Fruit fly (Drosophila melanogaster) whole organism, embryonic: ENCODE data around the gene CG43338.
A peak's percentile ranks its signal among the peaks of the same experiment; 100 is the strongest.

Source experiments
- Bdp1 ChIP-seq: fragments of 200-800 bp; sonication (Bioruptor generic); optimal IDR thresholded peaks from 3 replicates; lab custom pipeline; 2016; ENCODE audit warnings: missing biosample characterization, missing genetic modification characterization
- C15 ChIP-seq: fragments of 200-800 bp; sonication (Bioruptor generic); IDR thresholded peaks from 3 replicates; pipeline ENCODE4 v1.3.6; 2022; ENCODE audit warnings: missing biosample characterization, missing genetic modification characterization
- CG10321 ChIP-seq: fragments of 200-800 bp; sonication (Bioruptor generic); IDR thresholded peaks from 2 replicates; pipeline ENCODE4 v1.3.6; 2022; ENCODE audit warnings: missing biosample characterization, missing genetic modification characterization
- CG11247 ChIP-seq: fragments of 200-800 bp; sonication (Bioruptor generic); IDR thresholded peaks from 2 replicates; pipeline ENCODE4 v1.3.6; 2022; ENCODE audit warnings: missing biosample characterization, missing genetic modification characterization
- CG11504 ChIP-seq: fragments of 200-800 bp; sonication (Bioruptor generic); optimal IDR thresholded peaks from 3 replicates; lab custom pipeline; 2019; ENCODE audit warnings: missing biosample characterization, mild to moderate bottlenecking, missing genetic modification characterization, moderate library complexity
- CG12219 ChIP-seq: fragments of 200-800 bp; sonication (Bioruptor generic); optimal IDR thresholded peaks from 3 replicates; lab custom pipeline; 2018; ENCODE audit warnings: missing biosample characterization, mild to moderate bottlenecking, missing genetic modification characterization
- CG1233 ChIP-seq: fragments of 200-800 bp; sonication (Bioruptor generic); optimal IDR thresholded peaks from 4 replicates; lab custom pipeline; 2018; ENCODE audit warnings: missing biosample characterization, mild to moderate bottlenecking, missing genetic modification characterization
- CG15073 ChIP-seq: fragments of 200-800 bp; sonication (Bioruptor generic); optimal IDR thresholded peaks from 2 replicates; lab custom pipeline; 2016; ENCODE audit warnings: missing biosample characterization, missing genetic modification characterization
- CG15514 ChIP-seq: fragments of 200-800 bp; sonication (Bioruptor generic); optimal IDR thresholded peaks from 3 replicates; lab custom pipeline; 2017; ENCODE audit warnings: missing biosample characterization, missing genetic modification characterization, mild to moderate bottlenecking, moderate library complexity, missing genetic modification reagents
- CG1602 ChIP-seq: fragments of 200-800 bp; sonication (Bioruptor generic); optimal IDR thresholded peaks from 3 replicates; lab custom pipeline; 2016; ENCODE audit warnings: missing biosample characterization, missing genetic modification characterization
- CG1603 ChIP-seq: fragments of 200-800 bp; sonication (Bioruptor generic); optimal IDR thresholded peaks from 2 replicates; lab custom pipeline; 2019; ENCODE audit warnings: missing biosample characterization, mild to moderate bottlenecking, missing genetic modification characterization, moderate library complexity
- CG16779 ChIP-seq: fragments of 200-800 bp; sonication (Bioruptor generic); IDR thresholded peaks from 2 replicates; pipeline ENCODE4 v1.3.6; 2022; ENCODE audit warnings: missing biosample characterization, missing genetic modification characterization
- CG17359 ChIP-seq: fragments of 200-800 bp; sonication (Bioruptor generic); optimal IDR thresholded peaks from 3 replicates; lab custom pipeline; 2018; ENCODE audit warnings: missing biosample characterization, mild to moderate bottlenecking, missing genetic modification characterization, moderate library complexity
- CG17568 ChIP-seq: fragments of 200-800 bp; sonication (Bioruptor generic); optimal IDR thresholded peaks from 2 replicates; lab custom pipeline; 2018; ENCODE audit warnings: missing biosample characterization, mild to moderate bottlenecking, missing genetic modification characterization, moderate library complexity
- CG2202 ChIP-seq: fragments of 200-800 bp; sonication (Bioruptor generic); optimal IDR thresholded peaks from 2 replicates; lab custom pipeline; 2018; ENCODE audit warnings: missing biosample characterization, mild to moderate bottlenecking, missing genetic modification characterization
- CG2889 ChIP-seq: fragments of 200-800 bp; sonication (Bioruptor generic); IDR thresholded peaks from 3 replicates; pipeline ENCODE4 v1.3.6; 2022; ENCODE audit warnings: missing biosample characterization, missing genetic modification characterization
- CG32772 ChIP-seq: fragments of 200-800 bp; sonication (Bioruptor generic); IDR thresholded peaks from 2 replicates; pipeline ENCODE4 v1.3.6; 2022; ENCODE audit warnings: missing biosample characterization, missing genetic modification characterization
- CG34422 ChIP-seq: fragments of 200-800 bp; sonication (Bioruptor generic); IDR thresholded peaks from 3 replicates; pipeline ENCODE4 v1.3.6; 2022; ENCODE audit warnings: missing biosample characterization, missing genetic modification characterization
- CG6765 ChIP-seq: fragments of 200-800 bp; sonication (Bioruptor generic); optimal IDR thresholded peaks from 3 replicates; lab custom pipeline; 2017; ENCODE audit warnings: missing biosample characterization, mild to moderate bottlenecking, missing genetic modification characterization
- CG7839 ChIP-seq: fragments of 200-800 bp; sonication (Bioruptor generic); optimal IDR thresholded peaks from 3 replicates; lab custom pipeline; 2018; ENCODE audit warnings: missing biosample characterization, mild to moderate bottlenecking, missing genetic modification characterization, moderate library complexity
- CG8281 ChIP-seq: fragments of 200-800 bp; sonication (Bioruptor generic); optimal IDR thresholded peaks from 2 replicates; lab custom pipeline; 2018; ENCODE audit warnings: missing biosample characterization, mild to moderate bottlenecking, missing genetic modification characterization, moderate library complexity
- Chrac-16 ChIP-seq: fragments of 200-800 bp; sonication (Bioruptor generic); optimal IDR thresholded peaks from 3 replicates; lab custom pipeline; 2016; ENCODE audit warnings: missing biosample characterization, missing genetic modification characterization
- CkIIα-i1 ChIP-seq: fragments of 200-800 bp; sonication (Bioruptor generic); IDR thresholded peaks from 2 replicates; pipeline ENCODE4 v1.3.6; 2022; ENCODE audit warnings: missing biosample characterization, missing genetic modification characterization
- D ChIP-seq, 2 experiments: fragments of 200-800 bp in 1 of 2; fragments of >200 bp in 1 of 2; sonication (Bioruptor generic) in 1 of 2; optimal IDR thresholded peaks; 2 replicates in 1 of 2; 3 replicates in 1 of 2; lab custom pipeline; 2017; ENCODE audit warnings: mild to moderate bottlenecking in 1 of 2, missing biosample characterization in 1 of 2, missing genetic modification characterization in 1 of 2, missing genetic modification reagents in 1 of 2
- Deaf1 ChIP-seq: fragments of 200-800 bp; optimal IDR thresholded peaks from 3 replicates; lab custom pipeline; 2019; ENCODE audit warnings: missing biosample characterization, mild to moderate bottlenecking, missing genetic modification characterization, moderate library complexity
- GATAe ChIP-seq: fragments of 200-800 bp; sonication (Bioruptor generic); conservative IDR thresholded peaks from 2 replicates; pipeline ENCODE4 v1.3.6; 2022; ENCODE audit warnings: missing biosample characterization, missing genetic modification characterization
- Neu2 ChIP-seq: fragments of 200-800 bp; sonication (Bioruptor generic); optimal IDR thresholded peaks from 3 replicates; lab custom pipeline; 2016; ENCODE audit warnings: missing biosample characterization, missing genetic modification characterization, borderline replicate concordance
- Nf-YA ChIP-seq: fragments of 200-800 bp; sonication (Bioruptor generic); IDR thresholded peaks from 2 replicates; pipeline ENCODE4 v1.3.6; 2022; ENCODE audit warnings: missing biosample characterization, missing genetic modification characterization
- NfI ChIP-seq: fragments of 200-800 bp; sonication (Bioruptor generic); optimal IDR thresholded peaks from 3 replicates; lab custom pipeline; 2018; ENCODE audit warnings: missing biosample characterization, mild to moderate bottlenecking, missing genetic modification characterization, moderate library complexity
- Poxn ChIP-seq: fragments of 200-800 bp; sonication (Bioruptor generic); IDR thresholded peaks from 2 replicates; pipeline ENCODE4 v1.3.6; 2022; ENCODE audit warnings: missing biosample characterization, missing genetic modification characterization
- TFAM ChIP-seq: fragments of 200-800 bp; sonication (Bioruptor generic); optimal IDR thresholded peaks from 2 replicates; lab custom pipeline; 2017; ENCODE audit warnings: missing biosample characterization, missing genetic modification characterization, inconsistent platforms
- ase ChIP-seq: fragments of 200-800 bp; sonication (Bioruptor generic); IDR thresholded peaks from 3 replicates; pipeline ENCODE4 v1.3.6; 2022; ENCODE audit warnings: missing biosample characterization, missing genetic modification characterization
- bigmax ChIP-seq: fragments of 200-800 bp; sonication (Bioruptor generic); optimal IDR thresholded peaks from 2 replicates; lab custom pipeline; 2018; ENCODE audit warnings: missing biosample characterization, mild to moderate bottlenecking, missing genetic modification characterization
- cato ChIP-seq: fragments of 200-800 bp; sonication (Bioruptor generic); optimal IDR thresholded peaks from 2 replicates; lab custom pipeline; 2016; ENCODE audit warnings: missing biosample characterization, missing genetic modification characterization, borderline replicate concordance
- chinmo ChIP-seq: fragments of 200-800 bp; sonication (Bioruptor generic); IDR thresholded peaks from 4 replicates; pipeline ENCODE4 v1.3.6; 2022; ENCODE audit warnings: missing biosample characterization, missing genetic modification characterization; ENCODE audit not compliant: partially characterized antibody
- crp ChIP-seq, 2 experiments: fragments of 200-800 bp; sonication (Bioruptor generic); optimal IDR thresholded peaks; 2 replicates in 1 of 2; 3 replicates in 1 of 2; lab custom pipeline; 2017; ENCODE audit warnings: missing biosample characterization in 2 of 2, missing genetic modification characterization in 2 of 2, mild to moderate bottlenecking in 1 of 2, moderate library complexity in 1 of 2
- danr ChIP-seq: fragments of 200-800 bp; sonication (Bioruptor generic); IDR thresholded peaks from 2 replicates; pipeline ENCODE4 v1.3.6; 2022; ENCODE audit warnings: missing biosample characterization, missing genetic modification characterization
- klu ChIP-seq: fragments of 200-800 bp; sonication (Bioruptor generic); IDR thresholded peaks from 2 replicates; pipeline ENCODE4 v1.3.6; 2022; ENCODE audit warnings: missing biosample characterization, missing genetic modification characterization
- lmd ChIP-seq: fragments of 200-800 bp; sonication (Bioruptor generic); IDR thresholded peaks from 2 replicates; pipeline ENCODE4 v1.3.6; 2022; ENCODE audit warnings: missing biosample characterization, missing genetic modification characterization
- lola ChIP-seq, 3 experiments: fragments of >200 bp in 2 of 3; fragments of 200-800 bp in 1 of 3; sonication (Bioruptor generic) in 1 of 3; optimal IDR thresholded peaks; 2 replicates each; lab custom pipeline; 2017 to 2019; ENCODE audit warnings: missing biosample characterization in 3 of 3, missing genetic modification characterization in 3 of 3, mild to moderate bottlenecking in 1 of 3, moderate library complexity in 1 of 3
- lov ChIP-seq, 2 experiments: fragments of 200-800 bp in 1 of 2; fragments of >200 bp in 1 of 2; sonication (Bioruptor generic) in 1 of 2; IDR thresholded peaks in 1 of 2; optimal IDR thresholded peaks in 1 of 2; 2 replicates in 1 of 2; 3 replicates in 1 of 2; pipeline versions ENCODE4 v1.3.6 to Lab custom; 2017 to 2022; ENCODE audit warnings: missing biosample characterization in 1 of 2, missing genetic modification characterization in 1 of 2
- mld ChIP-seq: fragments of 200-800 bp; sonication (Bioruptor generic); IDR thresholded peaks from 3 replicates; pipeline ENCODE4 v1.3.6; 2022; ENCODE audit warnings: missing biosample characterization, missing genetic modification characterization; ENCODE audit not compliant: partially characterized antibody
- peb ChIP-seq: fragments of 200-800 bp; sonication (Bioruptor generic); IDR thresholded peaks from 2 replicates; pipeline ENCODE4 v1.3.6; 2022; ENCODE audit warnings: missing biosample characterization, missing genetic modification characterization
- prd ChIP-seq, 3 experiments: fragments of >200 bp in 2 of 3; fragments of 200-800 bp in 1 of 3; sonication (Bioruptor generic) in 1 of 3; optimal IDR thresholded peaks in 2 of 3; IDR thresholded peaks in 1 of 3; 2 replicates in 2 of 3; 3 replicates in 1 of 3; pipeline versions ENCODE4 v1.3.6 to Lab custom; 2017 to 2022; ENCODE audit warnings: missing biosample characterization in 1 of 3, missing genetic modification characterization in 1 of 3
- sd ChIP-seq: fragments of 200-800 bp; sonication (Bioruptor generic); optimal IDR thresholded peaks from 3 replicates; lab custom pipeline; 2018; ENCODE audit warnings: missing biosample characterization, mild to moderate bottlenecking, missing genetic modification characterization, moderate library complexity
- zfh2 ChIP-seq: fragments of 200-800 bp; sonication (Bioruptor generic); optimal IDR thresholded peaks from 2 replicates; lab custom pipeline; 2016; ENCODE audit warnings: missing biosample characterization, missing genetic modification characterization

Gene CG43338

dm6 chr2L:18676948-18677820 lies 6.1 kb upstream of the CG43338 start, which contains the start of the genes Mst36Fa and CG31751 (continued):
- TF ChIP-seq CG17359 (tag; lab: Kevin White, UChicago), result peak; percentile 85
- TF ChIP-seq Neu2, result no peak
- TF ChIP-seq chinmo (GFP tag; lab: Robert Waterston, UW), result peak; percentile 80; the same call in 2 of the 4 replicates
- no peak for TF ChIP-seq Deaf1 (tag; lab: Kevin White, UChicago)
- TF ChIP-seq crp (GFP tag; optimal IDR thresholded peaks at IDR 0.05; lab: Kevin White, UChicago), result peak; percentile 90 to 98
- TF ChIP-seq CG17568, result peak; percentile 84
- peak; percentile 76 for TF ChIP-seq Bdp1 (GFP tag; lab: Kevin White, UChicago)
- TF ChIP-seq CG8281 (tag; lab: Kevin White, UChicago), result peak; percentile 64
- TF ChIP-seq CG10321 (GFP tag; lab: Robert Waterston, UW), result no peak
- peak; percentile 49; the same call in 1 of the 2 replicates for TF ChIP-seq CkIIα-i1 (GFP tag; lab: Robert Waterston, UW)
- peak; percentile 74 for TF ChIP-seq danr (GFP tag; lab: Robert Waterston, UW)
- TF ChIP-seq CG2889 (GFP tag; lab: Robert Waterston, UW), result no peak
- TF ChIP-seq C15, result no peak
- peak; percentile 68; the same call in 1 of the 3 replicates for TF ChIP-seq CG34422 (GFP tag; lab: Robert Waterston, UW)
- peak; percentile 40; the same call in 1 of the 2 replicates for TF ChIP-seq CG32772 (GFP tag; lab: Robert Waterston, UW)
- no peak for TF ChIP-seq CG15073 (GFP tag; lab: Kevin White, UChicago)
- TF ChIP-seq CG2202 (tag; lab: Kevin White, UChicago), result peak; percentile 62
- TF ChIP-seq CG1233 (GFP tag; lab: Kevin White, UChicago), result peak; percentile 87
- peak; percentile 79 for TF ChIP-seq CG16779 (GFP tag; lab: Robert Waterston, UW)
- TF ChIP-seq zfh2, result peak; percentile 31
- peak; percentile 89 for TF ChIP-seq CG15514 (GFP tag; lab: Kevin White, UChicago)
- no peak for TF ChIP-seq lov (optimal IDR thresholded peaks at IDR 0.05; lab: Kevin White, UChicago)
- 0 out of 3 replicates have a peak, but pooled peaks have one; percentile 50 for TF ChIP-seq lov (GFP tag; IDR thresholded peaks at IDR 0.05; lab: Robert Waterston, UW)
- TF ChIP-seq ase (GFP tag; lab: Robert Waterston, UW), result peak; percentile 47; the same call in 1 of the 3 replicates
- TF ChIP-seq peb (GFP tag; lab: Robert Waterston, UW), result no peak
- TF ChIP-seq Nf-YA, result peak; percentile 73
- no peak for TF ChIP-seq D (optimal IDR thresholded peaks at IDR 0.05; lab: Kevin White, UChicago)
- TF ChIP-seq D (GFP tag; optimal IDR thresholded peaks at IDR 0.05; lab: Kevin White, UChicago), result peak; percentile 83
- TF ChIP-seq TFAM (GFP tag; lab: Kevin White, UChicago), result no peak
- TF ChIP-seq sd (tag; lab: Kevin White, UChicago), result no peak
- TF ChIP-seq CG1602, result peak; percentile 29
- TF ChIP-seq bigmax (GFP tag; lab: Kevin White, UChicago), result no peak
- TF ChIP-seq klu (GFP tag; lab: Robert Waterston, UW), result no peak
- TF ChIP-seq lola (GFP tag; optimal IDR thresholded peaks at IDR 0.05; lab: Kevin White, UChicago), result peak in 1 of 3 experiments; percentile 34
- peak; percentile 76 for TF ChIP-seq NfI (GFP tag; lab: Kevin White, UChicago)
- peak; percentile 67 for TF ChIP-seq CG11504 (tag; lab: Kevin White, UChicago)
- TF ChIP-seq mld (GFP tag; lab: Robert Waterston, UW), result no peak
- no peak for TF ChIP-seq Poxn (GFP tag; lab: Robert Waterston, UW)
- peak; percentile 74; the same call in 1 of the 2 replicates for TF ChIP-seq CG11247 (GFP tag; lab: Robert Waterston, UW)
- TF ChIP-seq CG7839, result peak; percentile 45
- peak; percentile 39; the same call in 1 of the 2 replicates for TF ChIP-seq lmd
- no peak for TF ChIP-seq prd (optimal IDR thresholded peaks at IDR 0.05; lab: Kevin White, UChicago)
- TF ChIP-seq prd (GFP tag; IDR thresholded peaks at IDR 0.05; lab: Robert Waterston, UW), result no peak
- TF ChIP-seq cato, result no peak
- peak; percentile 87 for TF ChIP-seq CG6765 (GFP tag; lab: Kevin White, UChicago)
- TF ChIP-seq Chrac-16, result no peak
- TF ChIP-seq CG12219 (GFP tag; lab: Kevin White, UChicago), result peak; percentile 82
- no peak for TF ChIP-seq GATAe
- peak; percentile 53 for TF ChIP-seq CG1603 (tag; lab: Kevin White, UChicago)
